Worm (Caenorhabditis elegans) whole organism, late embryonic: ENCODE measurements around the gene cnx-1.

ENCODE experiments used
- Y22D7AL.16 ChIP-seq: sonication (generic microtip); optimal IDR thresholded peaks from 2 replicates; lab custom pipeline; 2016; ENCODE audit warnings: missing genetic modification characterization, missing compliant biosample characterization
- ama-1 ChIP-seq: fragments of 150-350 bp; optimal IDR thresholded peaks from 2 replicates; lab custom pipeline; 2014
- ceh-30 ChIP-seq: fragments of 150-350 bp; optimal IDR thresholded peaks from 2 replicates; lab custom pipeline; 2014; ENCODE audit warnings: missing biosample characterization, missing genetic modification characterization
- ceh-45 ChIP-seq: fragments of 200-800 bp; sonication (Bioruptor generic); IDR thresholded peaks from 2 replicates; pipeline ENCODE4 v1.3.6; 2022; ENCODE audit warnings: missing genetic modification reagents, missing genetic modification characterization, missing compliant biosample characterization
- dve-1 ChIP-seq: sonication (generic microtip); optimal IDR thresholded peaks from 2 replicates; lab custom pipeline; 2017; ENCODE audit warnings: antibody characterized with exemption, mild to moderate bottlenecking, missing genetic modification characterization, missing compliant biosample characterization
- elt-2 ChIP-seq: sonication (generic microtip); optimal IDR thresholded peaks from 2 replicates; lab custom pipeline; 2016; ENCODE audit warnings: missing genetic modification reagents, missing genetic modification characterization, missing compliant biosample characterization
- fkh-10 ChIP-seq: fragments of 150-350 bp; optimal IDR thresholded peaks from 2 replicates; lab custom pipeline; 2014; ENCODE audit warnings: missing biosample characterization, missing genetic modification reagents, missing genetic modification characterization
- pha-2 ChIP-seq: sonication (generic microtip); optimal IDR thresholded peaks from 2 replicates; lab custom pipeline; 2017; ENCODE audit warnings: mild to moderate bottlenecking, missing genetic modification characterization, missing compliant biosample characterization
- pqm-1 ChIP-seq: sonication (generic microtip); optimal IDR thresholded peaks from 2 replicates; lab custom pipeline; 2016; ENCODE audit warnings: missing genetic modification characterization, missing compliant biosample characterization

DNA sequence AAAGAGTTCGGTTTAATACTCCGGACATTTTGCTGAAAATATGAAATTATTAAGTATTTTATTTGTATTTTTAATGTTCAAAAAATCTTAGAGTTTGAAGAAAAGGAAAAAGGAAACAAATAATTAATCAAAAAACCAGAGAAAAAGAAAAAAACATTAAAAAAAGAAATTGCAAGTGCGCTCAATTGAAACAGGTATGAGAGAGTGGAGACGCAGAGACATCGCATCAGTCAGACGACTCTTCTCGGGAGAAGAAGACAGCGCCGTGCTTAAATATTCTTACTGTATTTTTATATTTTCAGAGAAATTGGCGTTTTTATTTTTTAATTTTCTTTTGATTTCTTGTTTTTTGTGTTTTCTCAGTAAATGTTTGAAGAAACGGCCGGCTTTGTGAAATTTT, 31.1 kb upstream of the cnx-1 start, which contains the start of gene mrpl-36:
- TF ChIP-seq pqm-1 (tag; lab: Kevin White, UChicago), result no peak
- no peak for TF ChIP-seq ceh-45 (GFP tag; lab: Robert Waterston, UW)
- TF ChIP-seq pha-2 (tag; lab: Kevin White, UChicago), result no peak
- TF ChIP-seq elt-2 (tag; lab: Kevin White, UChicago), result no peak
- no peak for TF ChIP-seq ama-1 (lab: Kevin White, UChicago)
- TF ChIP-seq ceh-30 (tag; lab: Kevin White, UChicago), result no peak
- no peak for TF ChIP-seq fkh-10
- no peak for TF ChIP-seq Y22D7AL.16 (tag; lab: Kevin White, UChicago)
- no peak for TF ChIP-seq dve-1 (tag; lab: Kevin White, UChicago)
